Worm (Caenorhabditis elegans): ENCODE results near the gene F46C3.2.
"Not testable (repeated sequence)": the region's sequence is repeated elsewhere in the genome, so short reads cannot be mapped to it uniquely, and the experiment has no call there.

The F46C3.2 gene

ce11 chrX:11418667-11419066 is at the start of gene F46C3.2:
Gene F46C3.2, minus strand, starts transcription at chrX:11418767.
- TF ChIP-seq unc-62 (GFP tag; optimal IDR thresholded peaks at IDR 0.05) = no peak

ce11 chrX:11467320-11467732 is 48.8 kb upstream of the F46C3.2 start:
- TF ChIP-seq unc-62 (GFP tag; optimal IDR thresholded peaks at IDR 0.05) = no peak

DNA sequence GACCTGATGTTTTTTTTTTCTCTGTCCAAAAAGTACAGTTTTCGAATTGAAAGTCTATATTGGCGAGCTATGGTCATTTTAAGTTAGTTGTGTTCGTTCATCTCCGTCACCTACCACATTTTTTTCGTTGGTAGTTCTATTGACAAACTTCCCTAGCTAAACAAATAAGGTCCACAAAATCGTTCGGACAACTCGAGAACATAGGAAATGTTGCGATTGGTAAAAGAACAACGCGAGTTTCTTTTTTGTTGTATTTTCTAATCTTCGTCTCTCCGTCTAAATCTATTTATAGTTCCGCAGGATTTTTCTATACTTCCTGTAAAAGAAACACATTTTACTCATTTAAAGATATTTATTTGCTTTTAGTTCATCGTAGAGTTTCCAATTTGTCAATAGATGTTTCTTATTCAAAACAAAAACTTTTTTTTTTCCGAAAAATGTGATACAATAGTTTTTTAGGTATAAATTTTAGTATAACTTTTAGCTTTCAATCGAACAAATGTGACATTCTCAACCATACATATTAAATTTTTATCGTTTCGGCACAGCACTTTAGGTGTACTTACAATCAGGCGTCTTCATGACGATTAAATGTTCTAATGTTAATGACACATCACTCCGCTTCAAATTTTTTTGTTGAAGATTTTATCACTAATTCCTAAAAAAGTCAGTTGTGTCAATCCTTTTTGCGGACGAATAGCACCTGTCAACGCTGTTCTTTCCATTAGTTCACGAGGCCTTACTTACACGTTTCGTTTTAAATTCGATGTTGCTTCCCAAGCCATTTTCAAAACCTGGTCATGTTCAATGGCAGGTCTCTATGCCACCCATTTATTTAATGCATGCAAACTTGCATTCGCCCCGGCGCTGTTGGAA is 48.1 kb upstream of the F46C3.2 start:
- no peak for TF ChIP-seq unc-62 (GFP tag; optimal IDR thresholded peaks at IDR 0.05)

DNA sequence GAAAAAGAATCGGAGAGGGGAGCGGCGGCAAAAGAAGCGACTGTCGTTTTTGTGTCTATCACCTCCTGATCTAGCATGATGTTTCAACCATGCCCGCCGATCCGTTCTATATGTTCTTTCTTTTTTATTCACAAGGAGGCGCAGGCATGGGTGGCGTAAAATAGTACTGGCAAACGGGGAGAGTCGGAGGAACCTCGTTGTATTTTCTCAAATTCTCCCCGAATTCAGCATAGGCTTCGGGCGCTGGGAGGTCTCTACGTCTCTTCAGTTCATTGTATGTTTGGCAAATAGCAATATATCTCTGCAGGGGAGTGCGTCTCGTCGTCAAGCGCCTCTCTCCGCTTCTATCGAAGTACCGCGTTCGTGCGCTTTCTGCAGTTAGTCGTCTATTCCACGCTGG is 46.6 kb upstream of the F46C3.2 start, which contains the start of gene lin-14:
lin-14 (plus strand) TSS at position 346 of the 400 bp plus-strand sequence.
- no peak for TF ChIP-seq unc-62 (GFP tag; optimal IDR thresholded peaks at IDR 0.05)

- no peak for TF ChIP-seq unc-62 (GFP tag; optimal IDR thresholded peaks at IDR 0.05)
These were observed 45.9 kb upstream of the F46C3.2 start for ce11 chrX:11464271-11465103.

ce11 chrX:11463568-11463967 is 45.0 kb upstream of the F46C3.2 start:
- TF ChIP-seq unc-62 (GFP tag; optimal IDR thresholded peaks at IDR 0.05) = no peak

DNA sequence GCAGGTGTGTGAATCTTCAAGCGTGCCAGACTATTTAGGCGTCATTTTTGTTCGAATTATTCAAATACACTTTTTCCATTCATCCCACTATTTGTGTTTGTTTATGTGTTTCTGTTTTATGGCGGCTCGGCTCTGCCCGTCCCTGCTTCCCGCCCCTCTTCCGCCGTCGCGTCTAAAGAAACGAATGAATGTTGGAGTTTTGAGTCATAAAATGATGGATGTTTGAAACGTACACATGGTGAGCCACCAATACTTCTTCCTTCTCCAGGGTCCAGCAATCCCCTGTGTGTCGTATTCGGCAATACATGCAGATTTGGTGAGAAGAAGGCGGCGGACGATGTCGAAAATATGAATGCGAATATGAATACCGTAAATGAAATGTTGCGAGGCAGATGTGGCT is 44.4 kb upstream of the F46C3.2 start:
- no peak for TF ChIP-seq unc-62 (GFP tag; optimal IDR thresholded peaks at IDR 0.05)

ce11 chrX:11462112-11462511 is 43.5 kb upstream of the F46C3.2 start:
- no peak for TF ChIP-seq unc-62 (GFP tag; optimal IDR thresholded peaks at IDR 0.05)

- no peak for TF ChIP-seq unc-62 (GFP tag; optimal IDR thresholded peaks at IDR 0.05)
These were observed 43.0 kb upstream of the F46C3.2 start for ce11 chrX:11461545-11461944.

DNA sequence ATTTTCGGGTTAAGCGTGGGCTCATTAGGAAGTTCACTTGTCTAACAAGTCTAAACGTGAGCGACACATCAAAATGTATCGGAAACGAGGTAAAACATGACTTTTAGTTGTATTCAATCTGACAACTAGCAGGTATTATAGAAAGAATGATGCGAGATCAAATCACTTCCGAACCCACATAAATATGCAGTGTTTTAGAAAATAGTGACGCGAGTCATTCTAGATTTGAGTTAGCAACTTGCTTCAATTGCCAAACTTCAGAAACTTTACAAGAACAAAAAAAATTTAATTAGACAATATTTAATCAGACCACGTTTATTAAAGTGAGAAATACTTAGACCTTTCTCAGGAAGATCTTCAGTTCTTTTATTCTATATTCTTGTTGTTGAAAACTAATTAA is 38.1 kb upstream of the F46C3.2 start:
- TF ChIP-seq unc-62 (GFP tag; optimal IDR thresholded peaks at IDR 0.05) = no peak

ce11 chrX:11454231-11454630 is 35.7 kb upstream of the F46C3.2 start, which contains the start of gene F48C5.2:
Gene F48C5.2, minus strand, starts transcription at chrX:11454331.
- no peak for TF ChIP-seq unc-62 (GFP tag; optimal IDR thresholded peaks at IDR 0.05)

ce11 chrX:11452316-11452715 is 33.7 kb upstream of the F46C3.2 start:
- no peak for TF ChIP-seq unc-62 (GFP tag; optimal IDR thresholded peaks at IDR 0.05)

ce11 chrX:11450261-11450660 is 31.7 kb upstream of the F46C3.2 start:
- TF ChIP-seq unc-62 (GFP tag; optimal IDR thresholded peaks at IDR 0.05) = no peak

DNA sequence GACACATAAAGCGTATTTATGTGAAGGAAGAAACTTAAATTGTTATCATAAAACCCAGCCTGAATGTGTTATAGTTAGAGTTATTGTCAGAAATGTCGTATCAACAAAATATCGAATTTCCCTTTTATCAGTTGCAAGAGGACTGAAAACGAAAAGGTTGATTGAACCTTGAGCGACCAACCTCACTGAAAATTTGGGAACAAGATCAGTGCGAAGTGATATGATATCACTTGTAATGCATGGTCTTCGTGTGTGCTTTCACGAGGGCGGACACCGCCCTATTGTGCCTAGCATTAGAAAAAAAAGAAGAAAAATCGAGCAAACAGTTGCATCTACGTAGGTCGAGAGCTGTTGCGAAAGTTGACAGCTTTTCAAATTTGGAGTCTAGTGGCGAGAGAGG is 29.1 kb upstream of the F46C3.2 start:
- no peak for TF ChIP-seq unc-62 (GFP tag; optimal IDR thresholded peaks at IDR 0.05)

- no peak for TF ChIP-seq unc-62 (GFP tag; optimal IDR thresholded peaks at IDR 0.05)
These were observed 28.0 kb upstream of the F46C3.2 start, which contains the start of gene igeg-2 for ce11 chrX:11446535-11446934. Gene igeg-2, minus strand, starts transcription at chrX:11446635.

DNA sequence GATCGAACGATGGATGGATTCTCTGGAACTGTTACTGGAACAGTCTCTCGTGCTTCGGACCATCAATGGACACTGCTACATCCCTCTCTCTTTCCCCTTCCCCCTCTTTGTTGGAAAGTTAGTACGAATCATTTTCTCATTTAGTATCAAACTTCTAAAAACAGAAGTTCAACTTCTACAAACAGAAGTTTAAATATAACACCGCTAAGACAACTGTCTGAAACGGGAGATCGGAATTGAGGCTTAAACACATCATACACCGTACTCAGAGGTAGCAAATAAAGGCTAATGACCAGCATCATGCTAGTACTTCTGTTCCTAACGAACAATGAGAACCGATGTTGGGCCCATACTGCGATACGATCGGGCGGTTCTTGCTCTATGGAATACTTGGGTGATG is 21.2 kb upstream of the F46C3.2 start, which contains the start of gene F46C3.7:
F46C3.7 (plus strand) TSS at position 301 of the 400 bp plus-strand sequence.
- not testable (repeated sequence) for TF ChIP-seq unc-62 (GFP tag; optimal IDR thresholded peaks at IDR 0.05)
